Fruit fly (Drosophila melanogaster) Kc167 (cell line): ENCODE data around the gene CG12496.

Experiments used
- Myc ChIP-seq: fragments of >200 bp; optimal IDR thresholded peaks from 2 replicates; lab custom pipeline; 2017; ENCODE audit warnings: missing external identifiers
- psq ChIP-seq: fragments of >200 bp; optimal IDR thresholded peaks from 2 replicates; lab custom pipeline; 2017; ENCODE audit warnings: missing external identifiers

dm6 chrX:2399438-2399837 is 11.3 kb downstream of the CG12496 start:
- TF ChIP-seq psq, result no peak
- TF ChIP-seq Myc (lab: Kevin White, UChicago), result no peak
